Fruit fly (Drosophila melanogaster): ENCODE data around the gene subdued.

subdued gene

DNA sequence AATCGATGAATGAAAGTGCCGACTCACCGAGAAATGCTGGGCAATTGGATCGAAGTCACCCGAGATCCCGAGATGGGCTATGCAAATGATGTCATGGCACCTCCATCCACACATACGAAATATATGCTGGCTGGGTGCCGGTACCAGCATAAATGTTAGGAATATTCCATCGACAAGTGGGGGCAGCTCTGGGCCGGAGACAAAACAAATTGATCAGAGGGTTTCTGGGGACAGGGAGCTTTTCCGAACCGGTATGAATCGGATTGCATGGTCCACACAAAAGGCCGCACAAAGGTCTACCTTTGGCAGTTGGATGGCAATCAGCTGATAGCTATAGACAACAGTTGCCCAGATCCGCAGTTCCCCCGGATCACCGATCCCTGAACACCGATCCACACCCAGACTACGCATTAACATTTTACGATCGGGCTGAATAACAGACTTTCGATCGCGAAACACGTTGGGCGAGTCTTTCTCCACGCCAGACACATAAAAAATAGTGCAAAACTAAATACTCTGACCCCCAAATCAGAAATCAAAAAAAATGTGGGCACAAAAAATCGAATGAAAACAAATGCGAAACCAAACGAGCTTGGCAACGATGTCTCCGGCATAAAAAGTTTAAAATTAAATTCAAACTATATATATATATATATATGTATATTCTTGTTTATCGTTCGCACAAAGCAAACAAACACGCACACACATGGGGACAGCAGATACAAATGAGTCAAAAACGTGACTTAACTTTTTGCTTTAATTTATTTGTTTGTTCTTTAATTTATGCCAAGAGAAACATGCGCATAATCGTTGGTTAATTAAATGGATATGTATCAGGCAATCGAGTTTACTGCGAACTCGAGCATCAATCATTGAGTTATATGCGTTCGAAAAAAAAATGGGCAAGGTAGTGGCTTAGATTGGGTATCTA is 17.0 kb downstream of the subdued start (continued):
- TF ChIP-seq pfk (GFP tag; optimal IDR thresholded peaks at IDR 0.05) = no peak
- no peak for TF ChIP-seq chif (GFP tag; optimal IDR thresholded peaks at IDR 0.05)
- no peak for TF ChIP-seq lov (optimal IDR thresholded peaks at IDR 0.05)
- peak; percentile 30; the same call in 1 of the 3 replicates for TF ChIP-seq lov (GFP tag; IDR thresholded peaks at IDR 0.05)
- peak; percentile 12 for TF ChIP-seq sd (tag; optimal IDR thresholded peaks at IDR 0.05)
- TF ChIP-seq fd3F (GFP tag; optimal IDR thresholded peaks at IDR 0.05) = no peak
- peak; percentile 91 for TF ChIP-seq gcm (GFP tag; optimal IDR thresholded peaks at IDR 0.05)
- TF ChIP-seq dan (GFP tag; IDR thresholded peaks at IDR 0.05) = no peak
- TF ChIP-seq CG18262 (tag; optimal IDR thresholded peaks at IDR 0.05) = no peak
- peak; percentile 98 for TF ChIP-seq CG13894 (tag; optimal IDR thresholded peaks at IDR 0.05)
- TF ChIP-seq CG2202 (tag; optimal IDR thresholded peaks at IDR 0.05) = no peak
- TF ChIP-seq Pdp1 (GFP tag; optimal IDR thresholded peaks at IDR 0.05) = peak in 1 of 2 experiments; percentile 51
- no peak for TF ChIP-seq CG31388 (GFP tag; optimal IDR thresholded peaks at IDR 0.05)
- peak; percentile 2 for TF ChIP-seq CG34376 (GFP tag; optimal IDR thresholded peaks at IDR 0.05)
- no peak for TF ChIP-seq tin (GFP tag; optimal IDR thresholded peaks at IDR 0.05)
- TF ChIP-seq exex (tag; optimal IDR thresholded peaks at IDR 0.05) = no peak
- TF ChIP-seq CG7987 (GFP tag; optimal IDR thresholded peaks at IDR 0.05) = no peak
- no peak for TF ChIP-seq CG10147 (GFP tag; optimal IDR thresholded peaks at IDR 0.05)
- no peak for TF ChIP-seq jumu (GFP tag; optimal IDR thresholded peaks at IDR 0.05)
- peak; percentile 14 for TF ChIP-seq CG10543 (GFP tag; optimal IDR thresholded peaks at IDR 0.05)
- no peak for TF ChIP-seq CG3163 (GFP tag; optimal IDR thresholded peaks at IDR 0.05)
- 0 out of 3 replicates have a peak, but pooled peaks have one; percentile 56 for TF ChIP-seq CG6175 (GFP tag; IDR thresholded peaks at IDR 0.05)
- peak in 1 of 2 experiments; percentile 21 for TF ChIP-seq Hr78 (GFP tag; optimal IDR thresholded peaks at IDR 0.05)
- peak; percentile 85 for TF ChIP-seq CG12769 (tag; optimal IDR thresholded peaks at IDR 0.05)

DNA sequence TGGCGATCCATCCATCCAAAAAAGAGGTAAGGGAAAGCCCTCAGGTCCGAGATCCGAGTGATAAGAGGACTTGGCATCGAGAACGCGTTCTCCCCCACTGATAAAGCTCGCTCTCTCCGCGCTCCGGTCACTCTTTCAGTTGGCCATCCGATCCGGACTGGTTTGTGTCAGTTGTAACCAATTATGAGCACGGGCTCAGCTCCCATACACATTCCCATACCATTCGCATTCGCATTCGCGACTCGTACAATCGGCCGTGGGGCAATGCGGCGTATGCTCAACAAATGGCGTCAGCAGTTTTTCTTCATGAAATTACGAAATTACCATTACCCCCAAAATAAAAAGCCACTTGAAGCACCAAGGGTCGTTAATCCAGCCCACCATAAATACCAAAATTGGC is 18.0 kb downstream of the subdued start:
- TF ChIP-seq ftz-f1 (GFP tag; optimal IDR thresholded peaks at IDR 0.05) = peak; percentile 34
- TF ChIP-seq sr (GFP tag; IDR thresholded peaks at IDR 0.05) = no peak
- peak; percentile 75; the same call in 1 of the 4 replicates for TF ChIP-seq chinmo (GFP tag; IDR thresholded peaks at IDR 0.05; ENCODE audit: partially characterized antibody)
- peak; percentile 59 for TF ChIP-seq CG13894 (tag; optimal IDR thresholded peaks at IDR 0.05)
- TF ChIP-seq Trl (optimal IDR thresholded peaks at IDR 0.05) = peak in 1 of 2 experiments; percentile 59
- TF ChIP-seq Trl (GFP tag; optimal IDR thresholded peaks at IDR 0.05) = no peak
- 0 out of 2 replicates have a peak, but pooled peaks have one; percentile 21 for TF ChIP-seq rib (GFP tag; IDR thresholded peaks at IDR 0.05)
- 0 out of 2 replicates have a peak, but pooled peaks have one; percentile 21 for TF ChIP-seq NFAT (GFP tag; IDR thresholded peaks at IDR 0.05)
- peak; percentile 19 for TF ChIP-seq exex (tag; optimal IDR thresholded peaks at IDR 0.05)
- peak; percentile 22 for TF ChIP-seq CG10147 (GFP tag; optimal IDR thresholded peaks at IDR 0.05)
- no peak for TF ChIP-seq Oaz (GFP tag; IDR thresholded peaks at IDR 0.05)
- peak; percentile 7 for TF ChIP-seq gro (GFP tag; optimal IDR thresholded peaks at IDR 0.05)
- no peak for TF ChIP-seq CG4854 (GFP tag; optimal IDR thresholded peaks at IDR 0.05)
- peak; percentile 68 for TF ChIP-seq sug (tag; optimal IDR thresholded peaks at IDR 0.05)
- peak; percentile 70 for TF ChIP-seq sd (tag; optimal IDR thresholded peaks at IDR 0.05)
- no peak for TF ChIP-seq CG4617 (GFP tag; optimal IDR thresholded peaks at IDR 0.05; ENCODE audit: borderline replicate concordance)
- peak; percentile 48; the same call in 1 of the 2 replicates for TF ChIP-seq CG32532 (GFP tag; IDR thresholded peaks at IDR 0.05)
- peak; percentile 67 for TF ChIP-seq grn (GFP tag; optimal IDR thresholded peaks at IDR 0.05)
- TF ChIP-seq Med (GFP tag) = peak; percentile 70
- peak; percentile 68 for TF ChIP-seq gem (tag; optimal IDR thresholded peaks at IDR 0.05)
- no peak for TF ChIP-seq pan (optimal IDR thresholded peaks at IDR 0.05)
- peak in 1 of 2 experiments; percentile 30 for TF ChIP-seq pan (GFP tag; optimal IDR thresholded peaks at IDR 0.05 in 1 of 2, IDR thresholded peaks at IDR 0.05 in 1 of 2)
- no peak for TF ChIP-seq Fer1 (GFP tag; optimal IDR thresholded peaks at IDR 0.05)
- TF ChIP-seq CG12769 (tag; optimal IDR thresholded peaks at IDR 0.05) = peak; percentile 42
- TF ChIP-seq CG6654 (GFP tag; optimal IDR thresholded peaks at IDR 0.05) = no peak
- TF ChIP-seq Rfx (GFP tag; IDR thresholded peaks at IDR 0.05) = peak; percentile 51
- TF ChIP-seq CG8290 (GFP tag; optimal IDR thresholded peaks at IDR 0.05) = no peak
- peak in 1 of 2 experiments; percentile 13 for TF ChIP-seq CG8290 (tag; optimal IDR thresholded peaks at IDR 0.05)
- no peak for TF ChIP-seq CG11696 (GFP tag; IDR thresholded peaks at IDR 0.05)

All from whole organism, embryonic.